Worm (Caenorhabditis elegans) whole organism, young adult: Measurements from ENCODE around the gene F22H10.6.

Experiments used
- B0035.1 ChIP-seq: sonication (generic microtip); optimal IDR thresholded peaks from 2 replicates; lab custom pipeline; 2016; ENCODE audit warnings: missing genetic modification characterization, mild to moderate bottlenecking, missing compliant biosample characterization, missing genotype, missing genetic modification reagents
- Y53F4B.3 ChIP-seq: fragments of 200-800 bp; sonication (Bioruptor generic); IDR thresholded peaks from 2 replicates; pipeline ENCODE4 v1.3.6; 2022; ENCODE audit warnings: missing genetic modification reagents, missing genetic modification characterization, missing compliant biosample characterization
- ama-1 ChIP-seq, 3 experiments: fragments of 150-350 bp in 1 of 3; sonication (generic microtip) in 2 of 3; optimal IDR thresholded peaks; 2 replicates each; lab custom pipeline; 2014 to 2018; ENCODE audit warnings: missing biosample characterization in 2 of 3, missing genetic modification characterization in 2 of 3, missing genetic modification reagents in 2 of 3
- ccch-3 ChIP-seq: fragments of 200-800 bp; sonication (Bioruptor generic); optimal IDR thresholded peaks from 2 replicates; lab custom pipeline; 2018; ENCODE audit warnings: mild to moderate bottlenecking, missing genetic modification characterization, missing compliant biosample characterization
- dpl-1 ChIP-seq: fragments of 150-350 bp; optimal IDR thresholded peaks from 2 replicates; lab custom pipeline; 2014; ENCODE audit warnings: missing biosample characterization, missing genetic modification reagents, missing genetic modification characterization
- him-1 ChIP-seq: sonication (generic microtip); optimal IDR thresholded peaks from 2 replicates; lab custom pipeline; 2016; ENCODE audit warnings: missing genotype, missing genetic modification reagents, missing genetic modification characterization, missing compliant biosample characterization
- madf-10 ChIP-seq: sonication (generic microtip); optimal IDR thresholded peaks from 2 replicates; lab custom pipeline; 2016; ENCODE audit warnings: mild to moderate bottlenecking, missing genetic modification characterization, missing compliant biosample characterization
- rpc-1 ChIP-seq, 2 experiments: fragments of 150-350 bp in 1 of 2; sonication (generic microtip) in 1 of 2; optimal IDR thresholded peaks; 2 replicates each; lab custom pipeline; 2014 to 2018; ENCODE audit warnings: missing biosample characterization in 1 of 2, missing genetic modification characterization in 1 of 2, missing genetic modification reagents in 1 of 2, missing genotype in 1 of 2
- snpc-4 ChIP-seq, 5 experiments: fragments of 150-350 bp in 1 of 5; sonication (generic microtip) in 4 of 5; optimal IDR thresholded peaks; 2 replicates each; lab custom pipeline; 2014 to 2018; ENCODE audit warnings: missing genetic modification characterization in 5 of 5, missing biosample characterization in 3 of 5, antibody characterized with exemption in 2 of 5, mild to moderate bottlenecking in 2 of 5, missing compliant biosample characterization in 2 of 5, missing genotype in 2 of 5, moderate library complexity in 2 of 5, missing genetic modification reagents in 1 of 5
- unc-130 ChIP-seq: sonication (generic microtip); optimal IDR thresholded peaks from 2 replicates; lab custom pipeline; 2016; ENCODE audit warnings: missing genetic modification reagents, missing genetic modification characterization, missing compliant biosample characterization

ce11 chrX:16715938-16716337, 24.8 kb upstream of the F22H10.6 start:
- TF ChIP-seq madf-10 (tag; lab: Kevin White, UChicago) (no peak), rpc-1 (optimal IDR thresholded peaks at IDR 0.05; lab: Kevin White, UChicago) (no peak), rpc-1 (tag; optimal IDR thresholded peaks at IDR 0.05; lab: Kevin White, UChicago) (no peak), him-1 (tag; lab: Kevin White, UChicago) (no peak), B0035.1 (no peak), dpl-1 (no peak), ama-1 (optimal IDR thresholded peaks at IDR 0.05; lab: Kevin White, UChicago) (no peak), ama-1 (GFP tag; optimal IDR thresholded peaks at IDR 0.05; lab: Kevin White, UChicago) (no peak), snpc-4 (GFP tag; optimal IDR thresholded peaks at IDR 0.05; lab: Kevin White, UChicago) (no peak), snpc-4 (tag; optimal IDR thresholded peaks at IDR 0.05; lab: Kevin White, UChicago) (no peak), Y53F4B.3 (GFP tag; lab: Robert Waterston, UW) (no peak), ccch-3 (GFP tag; lab: Kevin White, UChicago) (no peak), unc-130 (GFP tag; lab: Kevin White, UChicago) (no peak)
